Fruit fly (Drosophila melanogaster): Measurements from ENCODE around the gene stx.

DNA sequence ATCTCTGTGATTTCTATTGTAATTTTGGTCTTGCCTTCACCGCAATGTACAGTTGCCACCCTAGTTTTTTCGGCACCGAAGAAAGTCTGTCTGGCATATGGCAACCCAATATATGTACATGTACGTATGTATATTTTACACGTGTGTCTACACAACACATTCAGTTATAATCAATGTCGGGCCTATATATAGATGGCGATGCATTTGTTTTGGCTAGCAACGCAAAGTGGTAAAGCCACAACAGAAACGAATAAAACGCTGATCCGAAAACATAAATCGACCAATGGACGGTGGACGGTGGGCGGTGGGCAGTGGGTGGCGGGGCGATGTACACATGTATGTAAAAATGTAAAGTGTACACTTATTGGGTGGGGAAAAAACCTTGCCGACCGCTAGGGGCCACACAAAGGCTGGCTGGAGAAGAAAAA, 16.2 kb downstream of the stx start:
- no peak for TF ChIP-seq br (optimal IDR thresholded peaks at IDR 0.05)
- TF ChIP-seq CG10147 (GFP tag; optimal IDR thresholded peaks at IDR 0.05) = no peak
- TF ChIP-seq al (GFP tag; IDR thresholded peaks at IDR 0.05) = no peak
- no peak for TF ChIP-seq Lim3 (GFP tag; IDR thresholded peaks at IDR 0.05)
- no peak for TF ChIP-seq Sox100B (GFP tag; optimal IDR thresholded peaks at IDR 0.05)
- TF ChIP-seq tll (GFP tag; optimal IDR thresholded peaks at IDR 0.05) = no peak
- TF ChIP-seq kah (GFP tag; optimal IDR thresholded peaks at IDR 0.05) = no peak
- TF ChIP-seq CG6654 (GFP tag; optimal IDR thresholded peaks at IDR 0.05) = no peak
- TF ChIP-seq lab (GFP tag; optimal IDR thresholded peaks at IDR 0.05) = no peak

All from whole organism, embryonic.